Worm (Caenorhabditis elegans) whole organism, L2 larva: Measurements from ENCODE around the gene dur-1.

Source experiments
- egl-27 ChIP-seq: sonication (generic microtip); optimal IDR thresholded peaks from 3 replicates; lab custom pipeline; 2017; ENCODE audit warnings: missing biosample characterization, missing genetic modification reagents, missing genetic modification characterization
- elt-3 ChIP-seq: sonication (generic microtip); optimal IDR thresholded peaks from 2 replicates; lab custom pipeline; 2017; ENCODE audit warnings: missing biosample characterization, missing genetic modification characterization
- nhr-11 ChIP-seq: fragments of 150-350 bp; optimal IDR thresholded peaks from 2 replicates; lab custom pipeline; 2014; ENCODE audit warnings: missing biosample characterization, missing genetic modification characterization
- nhr-25 ChIP-seq: fragments of 150-350 bp; sonication (generic microtip); optimal IDR thresholded peaks from 3 replicates; lab custom pipeline; 2014; ENCODE audit warnings: missing biosample characterization, missing genetic modification characterization
- snpc-4 ChIP-seq: fragments of 150-350 bp; optimal IDR thresholded peaks from 2 replicates; lab custom pipeline; 2014; ENCODE audit warnings: missing biosample characterization, missing genetic modification characterization
- ztf-4 ChIP-seq: fragments of 150-350 bp; optimal IDR thresholded peaks from 2 replicates; lab custom pipeline; 2014; ENCODE audit warnings: missing biosample characterization, missing genetic modification characterization

DNA sequence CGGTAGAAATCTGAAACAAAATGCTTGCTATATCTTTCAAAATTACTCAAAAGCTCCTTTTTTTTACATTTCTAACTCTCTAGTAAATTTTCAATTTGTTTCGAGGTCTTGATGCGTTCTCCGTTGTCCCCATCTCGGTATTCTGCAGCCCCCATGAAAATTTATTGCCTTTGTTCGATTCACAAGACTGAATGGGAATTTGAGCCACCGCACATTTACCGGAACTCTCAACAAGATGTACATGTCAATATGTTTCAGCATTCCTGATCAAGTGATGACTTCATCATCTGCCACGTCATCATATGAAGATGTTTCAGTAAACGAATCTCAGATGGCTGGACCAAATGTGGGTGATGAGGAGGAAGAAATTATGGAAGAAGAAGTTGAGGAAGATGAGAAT lies 7.6 kb downstream of the dur-1 start:
- TF ChIP-seq nhr-25 (tag; lab: Kevin White, UChicago) (no peak), snpc-4 (tag; lab: Kevin White, UChicago) (no peak), egl-27 (tag; lab: Kevin White, UChicago) (no peak), ztf-4 (tag; lab: Kevin White, UChicago) (no peak), elt-3 (no peak), nhr-11 (tag; lab: Kevin White, UChicago) (no peak)
